Fruit fly (Drosophila melanogaster) whole organism, adult: ENCODE data around the gene CG7739.

Experiments
- CG11617 ChIP-seq: fragments of 200-800 bp; sonication (Bioruptor generic); optimal IDR thresholded peaks from 2 replicates; lab custom pipeline; 2017; ENCODE audit warnings: mild to moderate bottlenecking, missing biosample characterization, missing genetic modification reagents, missing genetic modification characterization
- CG12768 ChIP-seq: fragments of 200-800 bp; sonication (Bioruptor generic); optimal IDR thresholded peaks from 2 replicates; lab custom pipeline; 2017; ENCODE audit warnings: missing biosample characterization, missing genetic modification characterization, mild to moderate bottlenecking, moderate library complexity, missing genetic modification reagents
- CG14711 ChIP-seq: fragments of 200-800 bp; sonication (Bioruptor generic); optimal IDR thresholded peaks from 2 replicates; lab custom pipeline; 2018; ENCODE audit warnings: missing biosample characterization, mild to moderate bottlenecking, missing genetic modification characterization, moderate library complexity
- CG1620 ChIP-seq: fragments of 200-800 bp; sonication (Bioruptor generic); optimal IDR thresholded peaks from 2 replicates; lab custom pipeline; 2016; ENCODE audit warnings: missing biosample characterization, missing genetic modification characterization
- CG33017 ChIP-seq: fragments of 200-800 bp; sonication (Bioruptor generic); optimal IDR thresholded peaks from 2 replicates; lab custom pipeline; 2018; ENCODE audit warnings: missing biosample characterization, mild to moderate bottlenecking, missing genetic modification characterization, moderate library complexity
- CG5204 ChIP-seq: fragments of 200-800 bp; sonication (Bioruptor generic); optimal IDR thresholded peaks from 2 replicates; lab custom pipeline; 2016; ENCODE audit warnings: missing biosample characterization, missing genetic modification characterization
- CG7045 ChIP-seq: fragments of 200-800 bp; sonication (Bioruptor generic); optimal IDR thresholded peaks from 2 replicates; lab custom pipeline; 2017; ENCODE audit warnings: missing biosample characterization, mild to moderate bottlenecking, missing genetic modification characterization
- CG7101 ChIP-seq: fragments of 200-800 bp; sonication (Bioruptor generic); optimal IDR thresholded peaks from 2 replicates; lab custom pipeline; 2018; ENCODE audit warnings: missing biosample characterization, mild to moderate bottlenecking, missing genetic modification characterization, moderate library complexity
- Clk ChIP-seq: fragments of 200-800 bp; sonication (Bioruptor generic); optimal IDR thresholded peaks from 2 replicates; lab custom pipeline; 2017; ENCODE audit warnings: missing biosample characterization, missing genetic modification characterization
- Crg-1 ChIP-seq: fragments of 200-800 bp; sonication (Bioruptor generic); optimal IDR thresholded peaks from 2 replicates; lab custom pipeline; 2016; ENCODE audit warnings: missing biosample characterization, missing genetic modification characterization
- Hr96 ChIP-seq: fragments of 200-800 bp; sonication (Bioruptor generic); optimal IDR thresholded peaks from 2 replicates; lab custom pipeline; 2016; ENCODE audit warnings: missing biosample characterization, missing genetic modification characterization
- Mnt ChIP-seq: fragments of 200-800 bp; sonication (Bioruptor generic); optimal IDR thresholded peaks from 2 replicates; lab custom pipeline; 2016; ENCODE audit warnings: missing biosample characterization, mild to moderate bottlenecking, missing genetic modification characterization
- bab1 ChIP-seq: fragments of 200-800 bp; sonication (Bioruptor generic); optimal IDR thresholded peaks from 3 replicates; lab custom pipeline; 2019; ENCODE audit warnings: missing biosample characterization, mild to moderate bottlenecking, missing genetic modification characterization, moderate library complexity
- cic ChIP-seq: fragments of 200-800 bp; sonication (Bioruptor generic); optimal IDR thresholded peaks from 2 replicates; lab custom pipeline; 2017; ENCODE audit warnings: missing biosample characterization, mild to moderate bottlenecking, missing genetic modification characterization, moderate library complexity
- cnc ChIP-seq, 2 experiments: fragments of >200 bp; optimal IDR thresholded peaks; 2 replicates each; lab custom pipeline; 2017
- kay ChIP-seq: fragments of 200-800 bp; sonication (Bioruptor generic); peaks from one replicate; lab custom pipeline; 2016; ENCODE audit warnings: missing biosample characterization, missing genetic modification characterization, borderline replicate concordance
- ovo ChIP-seq: fragments of 200-800 bp; sonication (Bioruptor generic); optimal IDR thresholded peaks from 2 replicates; lab custom pipeline; 2016; ENCODE audit warnings: missing biosample characterization, missing genetic modification characterization
- pad ChIP-seq: fragments of 200-800 bp; sonication (Bioruptor generic); optimal IDR thresholded peaks from 3 replicates; lab custom pipeline; 2017; ENCODE audit warnings: missing biosample characterization, missing genetic modification characterization, mild to moderate bottlenecking, moderate library complexity, missing genetic modification reagents
- tj ChIP-seq: fragments of 200-800 bp; sonication (Bioruptor generic); optimal IDR thresholded peaks from 3 replicates; lab custom pipeline; 2017; ENCODE audit warnings: missing biosample characterization, mild to moderate bottlenecking, missing genetic modification characterization, moderate library complexity
- toe ChIP-seq: fragments of 200-800 bp; sonication (Bioruptor generic); optimal IDR thresholded peaks from 2 replicates; lab custom pipeline; 2016; ENCODE audit warnings: missing biosample characterization, missing genetic modification characterization

Gene CG7739

dm6 chr3L:15553993-15554644, 8.7 kb downstream of the CG7739 start, which contains the start of gene AGO2:
AGO2 (plus strand) TSS chr3L:15554113.
- TF ChIP-seq tj (peak; percentile 86), CG7101 (tag; lab: Kevin White, UChicago) (peak; percentile 45), Hr96 (GFP tag; lab: Kevin White, UChicago) (no peak), bab1 (GFP tag; lab: Kevin White, UChicago) (peak; percentile 68), cnc (optimal IDR thresholded peaks at IDR 0.05; lab: Kevin White, UChicago) (no peak), toe (GFP tag; lab: Kevin White, UChicago) (no peak), kay (GFP tag; lab: Kevin White, UChicago) (peak; percentile 95), pad (GFP tag; lab: Kevin White, UChicago) (peak; percentile 94), ovo (GFP tag; lab: Kevin White, UChicago) (no peak), Mnt (GFP tag; lab: Kevin White, UChicago) (peak; percentile 59), CG7045 (GFP tag; lab: Kevin White, UChicago) (peak; percentile 27), CG12768 (GFP tag; lab: Kevin White, UChicago) (peak; percentile 96), CG14711 (tag; lab: Kevin White, UChicago) (peak; percentile 65), CG33017 (tag; lab: Kevin White, UChicago) (peak; percentile 59), cic (peak; percentile 72), Crg-1 (GFP tag; lab: Kevin White, UChicago) (no peak), Clk (GFP tag; lab: Kevin White, UChicago) (peak; percentile 54), CG1620 (no peak), CG11617 (GFP tag; lab: Kevin White, UChicago) (peak; percentile 14), CG5204 (GFP tag; lab: Kevin White, UChicago) (no peak)

- TF ChIP-seq CG33017 (tag; lab: Kevin White, UChicago) = peak; percentile 12
- TF ChIP-seq cnc (optimal IDR thresholded peaks at IDR 0.05; lab: Kevin White, UChicago) = no peak
- TF ChIP-seq toe (GFP tag; lab: Kevin White, UChicago) = no peak
- TF ChIP-seq CG7045 (GFP tag; lab: Kevin White, UChicago) = peak; percentile 0
- peak; percentile 3 for TF ChIP-seq CG11617 (GFP tag; lab: Kevin White, UChicago)
- TF ChIP-seq CG14711 (tag; lab: Kevin White, UChicago) = no peak
- TF ChIP-seq bab1 (GFP tag; lab: Kevin White, UChicago) = no peak
- no peak for TF ChIP-seq Crg-1 (GFP tag; lab: Kevin White, UChicago)
- TF ChIP-seq tj = no peak
- no peak for TF ChIP-seq CG7101 (tag; lab: Kevin White, UChicago)
- no peak for TF ChIP-seq ovo (GFP tag; lab: Kevin White, UChicago)
- peak; percentile 2 for TF ChIP-seq cic
- no peak for TF ChIP-seq CG12768 (GFP tag; lab: Kevin White, UChicago)
- no peak for TF ChIP-seq pad (GFP tag; lab: Kevin White, UChicago)
- TF ChIP-seq CG5204 (GFP tag; lab: Kevin White, UChicago) = no peak
- no peak for TF ChIP-seq Mnt (GFP tag; lab: Kevin White, UChicago)
- TF ChIP-seq CG1620 = no peak
- TF ChIP-seq kay (GFP tag; lab: Kevin White, UChicago) = no peak
- no peak for TF ChIP-seq Clk (GFP tag; lab: Kevin White, UChicago)
- TF ChIP-seq Hr96 (GFP tag; lab: Kevin White, UChicago) = no peak
These were observed 14.0 kb downstream of the CG7739 start for dm6 chr3L:15548843-15549242.

- no peak for TF ChIP-seq Hr96 (GFP tag; lab: Kevin White, UChicago)
- no peak for TF ChIP-seq CG11617 (GFP tag; lab: Kevin White, UChicago)
- TF ChIP-seq bab1 (GFP tag; lab: Kevin White, UChicago) = no peak
- TF ChIP-seq cic = peak; percentile 8
- peak; percentile 64 for TF ChIP-seq kay (GFP tag; lab: Kevin White, UChicago)
- no peak for TF ChIP-seq CG7101 (tag; lab: Kevin White, UChicago)
These were observed 15.6 kb downstream of the CG7739 start for dm6 chr3L:15547187-15547790.

- TF ChIP-seq tj (peak; percentile 95), toe (GFP tag; lab: Kevin White, UChicago) (no peak)
These were observed 18.1 kb downstream of the CG7739 start for dm6 chr3L:15544455-15545415.

dm6 chr3L:15543467-15543866, 19.4 kb downstream of the CG7739 start:
- TF ChIP-seq kay (GFP tag; lab: Kevin White, UChicago) (no peak), CG5204 (GFP tag; lab: Kevin White, UChicago) (no peak), CG7101 (tag; lab: Kevin White, UChicago) (no peak), Clk (GFP tag; lab: Kevin White, UChicago) (no peak), bab1 (GFP tag; lab: Kevin White, UChicago) (no peak), Crg-1 (GFP tag; lab: Kevin White, UChicago) (no peak), Mnt (GFP tag; lab: Kevin White, UChicago) (no peak), pad (GFP tag; lab: Kevin White, UChicago) (no peak), toe (GFP tag; lab: Kevin White, UChicago) (no peak), cic (no peak)
